Worm (Caenorhabditis elegans) whole organism, early embryonic: Measurements from ENCODE around the gene srh-52.

Experiments used
- aly-1 ChIP-seq: sonication (generic microtip); optimal IDR thresholded peaks from 2 replicates; lab custom pipeline; 2016; ENCODE audit warnings: missing genetic modification characterization, missing compliant biosample characterization
- ama-1 ChIP-seq: fragments of 150-350 bp; optimal IDR thresholded peaks from 2 replicates; lab custom pipeline; 2014
- ceh-13 ChIP-seq: fragments of 200-800 bp; sonication (Bioruptor generic); optimal IDR thresholded peaks from 2 replicates; lab custom pipeline; 2018; ENCODE audit warnings: mild to moderate bottlenecking, missing genetic modification characterization, missing compliant biosample characterization
- ets-7 ChIP-seq: sonication (generic microtip); optimal IDR thresholded peaks from 2 replicates; lab custom pipeline; 2016; ENCODE audit warnings: missing genotype, missing genetic modification characterization, missing compliant biosample characterization
- flt-1 ChIP-seq: fragments of 200-800 bp; sonication (Bioruptor generic); IDR thresholded peaks from 2 replicates; pipeline ENCODE4 v1.3.6; 2022; ENCODE audit warnings: missing genetic modification characterization, missing compliant biosample characterization
- hmbx-1 ChIP-seq: sonication (generic microtip); optimal IDR thresholded peaks from 2 replicates; lab custom pipeline; 2016; ENCODE audit warnings: mild to moderate bottlenecking, missing genetic modification characterization, missing compliant biosample characterization
- hmg-4 ChIP-seq: fragments of 200-800 bp; sonication (Bioruptor generic); optimal IDR thresholded peaks from 2 replicates; lab custom pipeline; 2018; ENCODE audit warnings: mild to moderate bottlenecking, missing genetic modification characterization, missing compliant biosample characterization
- pes-1 ChIP-seq: fragments of 200-800 bp; sonication (Bioruptor generic); IDR thresholded peaks from 2 replicates; pipeline ENCODE4 v1.3.6; 2022; ENCODE audit warnings: missing genetic modification reagents, missing genetic modification characterization, missing compliant biosample characterization
- tra-4 ChIP-seq: sonication (generic microtip); optimal IDR thresholded peaks from 2 replicates; lab custom pipeline; 2017; ENCODE audit warnings: missing genetic modification characterization, missing compliant biosample characterization

DNA sequence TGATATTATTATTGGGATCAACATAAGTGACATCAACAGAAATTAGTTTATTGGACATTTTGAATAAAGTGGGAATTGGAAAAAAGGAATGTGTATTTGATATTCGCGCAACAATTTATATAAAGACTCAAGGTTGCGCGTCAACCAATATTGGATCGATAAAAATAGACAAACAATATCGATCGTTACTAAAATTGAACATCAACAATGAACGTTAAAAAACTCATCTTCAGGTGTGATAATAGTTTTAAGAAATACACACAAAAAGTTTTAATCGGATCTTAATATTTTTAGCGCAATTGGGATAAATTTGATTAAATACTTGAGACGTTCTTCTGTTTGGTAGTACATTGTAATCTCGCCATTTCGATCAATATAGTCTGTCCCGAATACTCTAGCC is 47.5 kb upstream of the srh-52 start, which contains the start of gene fbxa-104:
- no peak for TF ChIP-seq ama-1 (lab: Kevin White, UChicago)
- no peak for TF ChIP-seq ets-7
- no peak for TF ChIP-seq pes-1 (GFP tag; lab: Robert Waterston, UW)
- TF ChIP-seq tra-4 (tag; lab: Kevin White, UChicago): no peak
- no peak for TF ChIP-seq ceh-13 (GFP tag; lab: Kevin White, UChicago)
- TF ChIP-seq aly-1: no peak
- TF ChIP-seq flt-1: no peak
- TF ChIP-seq hmbx-1: no peak
- TF ChIP-seq hmg-4: no peak
